Fruit fly (Drosophila melanogaster): ENCODE data around the gene CG5280.

Gene CG5280

dm6 chr3L:9011485-9012389, 21.7 kb upstream of the CG5280 start (continued):
- TF ChIP-seq CG4730 (GFP tag; IDR thresholded peaks at IDR 0.05) (peak; percentile 68), CG2116 (GFP tag; optimal IDR thresholded peaks at IDR 0.05) (peak; percentile 23), CG17912 (GFP tag; optimal IDR thresholded peaks at IDR 0.05) (no peak), CG1233 (GFP tag; optimal IDR thresholded peaks at IDR 0.05) (peak; percentile 81), CG7963 (GFP tag; IDR thresholded peaks at IDR 0.05; ENCODE audit: partially characterized antibody) (no peak), az2 (GFP tag; optimal IDR thresholded peaks at IDR 0.05) (peak; percentile 72), Dip3 (GFP tag; optimal IDR thresholded peaks at IDR 0.05) (no peak), D (optimal IDR thresholded peaks at IDR 0.05) (peak; percentile 33), D (GFP tag; optimal IDR thresholded peaks at IDR 0.05) (peak; percentile 84), CG13624 (GFP tag; optimal IDR thresholded peaks at IDR 0.05) (peak; percentile 67), Bgb (GFP tag; IDR thresholded peaks at IDR 0.05; ENCODE audit: partially characterized antibody) (no peak), ranshi (GFP tag; IDR thresholded peaks at IDR 0.05) (peak; percentile 75; the same call in 1 of the 2 replicates), CG34422 (GFP tag; IDR thresholded peaks at IDR 0.05) (peak; percentile 65; the same call in 1 of the 3 replicates), CG8281 (tag; optimal IDR thresholded peaks at IDR 0.05) (peak; percentile 57), Lhr (GFP tag; optimal IDR thresholded peaks at IDR 0.05) (peak; percentile 36), Mad (GFP tag; optimal IDR thresholded peaks at IDR 0.05) (peak; percentile 45), CG17361 (GFP tag; IDR thresholded peaks at IDR 0.05) (peak; percentile 74; the same call in 2 of the 3 replicates), Ets65A (GFP tag) (peak; percentile 98), CG31388 (GFP tag; optimal IDR thresholded peaks at IDR 0.05) (peak; percentile 47), CG12219 (GFP tag; optimal IDR thresholded peaks at IDR 0.05) (peak; percentile 68), CG7839 (tag; optimal IDR thresholded peaks at IDR 0.05) (peak; percentile 71), Blimp-1 (GFP tag; optimal IDR thresholded peaks at IDR 0.05) (peak; percentile 76), seq (GFP tag; IDR thresholded peaks at IDR 0.05) (0 out of 2 replicates have a peak, but pooled peaks have one; percentile 17), Ada2b (GFP tag; IDR thresholded peaks at IDR 0.05) (peak; percentile 58), Nf-YB (GFP tag; optimal IDR thresholded peaks at IDR 0.05) (peak; percentile 39), gcm (GFP tag; optimal IDR thresholded peaks at IDR 0.05) (peak; percentile 67), wor (GFP tag; IDR thresholded peaks at IDR 0.05) (peak; percentile 67), unc-4 (GFP tag; IDR thresholded peaks at IDR 0.05; ENCODE audit: partially characterized antibody) (no peak), crol (GFP tag; IDR thresholded peaks at IDR 0.05) (peak; percentile 64), hb (GFP tag; IDR thresholded peaks at IDR 0.05; ENCODE audit: partially characterized antibody) (no peak), CG17612 (GFP tag; IDR thresholded peaks at IDR 0.05) (no peak), Aef1 (GFP tag; IDR thresholded peaks at IDR 0.05) (peak; percentile 59; the same call in 2 of the 3 replicates), ac (GFP tag; optimal IDR thresholded peaks at IDR 0.05) (peak; percentile 89), da (GFP tag; optimal IDR thresholded peaks at IDR 0.05) (peak; percentile 40), ATbp (GFP tag; optimal IDR thresholded peaks at IDR 0.05) (peak; percentile 57), CG18619 (GFP tag; optimal IDR thresholded peaks at IDR 0.05) (peak; percentile 10), CG12071 (GFP tag; optimal IDR thresholded peaks at IDR 0.05) (peak; percentile 17), odd (GFP tag; optimal IDR thresholded peaks at IDR 0.05) (peak; percentile 23), ken (GFP tag; IDR thresholded peaks at IDR 0.05) (peak; percentile 78; the same call in 2 of the 3 replicates), nerfin-1 (tag; optimal IDR thresholded peaks at IDR 0.05) (peak; percentile 54), CG4360 (GFP tag; IDR thresholded peaks at IDR 0.05) (no peak; the same call in 1 of the 2 replicates), CG15696 (tag; optimal IDR thresholded peaks at IDR 0.05) (peak; percentile 97), CrebB (tag; optimal IDR thresholded peaks at IDR 0.05) (no peak), Meics (GFP tag; optimal IDR thresholded peaks at IDR 0.05) (no peak), jumu (GFP tag; optimal IDR thresholded peaks at IDR 0.05) (peak; percentile 85), CG6654 (GFP tag; optimal IDR thresholded peaks at IDR 0.05) (peak; percentile 38), CG9932 (GFP tag; IDR thresholded peaks at IDR 0.05) (no peak), CG14667 (GFP tag; IDR thresholded peaks at IDR 0.05) (peak; percentile 79)
